Worm (Caenorhabditis elegans): ENCODE measurements around the gene cyp-25A2.

Gene cyp-25A2

ce11 chrIII:3811375-3811924, 23.6 kb upstream of the cyp-25A2 start:
- TF ChIP-seq nhr-25 (tag; optimal IDR thresholded peaks at IDR 0.05) (peak; percentile 85), nhr-43 (tag; optimal IDR thresholded peaks at IDR 0.05; ENCODE audit: poor library complexity, severe bottlenecking) (peak; percentile 17), elt-1 (tag; optimal IDR thresholded peaks at IDR 0.05) (no peak)

ce11 chrIII:3812369-3812993, 22.5 kb upstream of the cyp-25A2 start:
- TF ChIP-seq tbx-2 (tag; optimal IDR thresholded peaks at IDR 0.05) (no peak), ama-1 (optimal IDR thresholded peaks at IDR 0.05) (no peak), zag-1 (tag; optimal IDR thresholded peaks at IDR 0.05) (no peak), nhr-237 (tag; optimal IDR thresholded peaks at IDR 0.05) (no peak), pqm-1 (tag; optimal IDR thresholded peaks at IDR 0.05) (no peak), fkh-10 (GFP tag; optimal IDR thresholded peaks at IDR 0.05) (no peak), elt-3 (tag; optimal IDR thresholded peaks at IDR 0.05) (peak in 1 of 3 experiments; percentile 25), R02D3.7 (tag; optimal IDR thresholded peaks at IDR 0.05) (no peak), nhr-11 (tag; optimal IDR thresholded peaks at IDR 0.05) (no peak), fos-1 (tag; optimal IDR thresholded peaks at IDR 0.05) (no peak), egl-5 (tag; optimal IDR thresholded peaks at IDR 0.05) (no peak), elt-2 (tag; optimal IDR thresholded peaks at IDR 0.05) (no peak), elt-1 (tag; optimal IDR thresholded peaks at IDR 0.05) (peak; percentile 38), mml-1 (tag; optimal IDR thresholded peaks at IDR 0.05) (no peak), nhr-23 (tag; optimal IDR thresholded peaks at IDR 0.05) (no peak), nfya-1 (tag; optimal IDR thresholded peaks at IDR 0.05; ENCODE audit: insufficient read depth) (peak; percentile 62), ztf-4 (tag; optimal IDR thresholded peaks at IDR 0.05) (no peak), ceh-28 (tag; optimal IDR thresholded peaks at IDR 0.05) (no peak), snpc-4 (tag; optimal IDR thresholded peaks at IDR 0.05) (no peak), fkh-2 (tag; optimal IDR thresholded peaks at IDR 0.05) (no peak), aly-2 (tag; optimal IDR thresholded peaks at IDR 0.05) (no peak), nhr-25 (tag; optimal IDR thresholded peaks at IDR 0.05) (peak; percentile 94), ZK546.5 (tag; optimal IDR thresholded peaks at IDR 0.05) (no peak), ceh-9 (tag; optimal IDR thresholded peaks at IDR 0.05) (no peak), jun-1 (tag; optimal IDR thresholded peaks at IDR 0.05) (no peak), lsy-12 (tag; optimal IDR thresholded peaks at IDR 0.05) (no peak), ceh-16 (tag; optimal IDR thresholded peaks at IDR 0.05) (no peak), unc-39 (tag; optimal IDR thresholded peaks at IDR 0.05) (no peak), nhr-28 (tag; optimal IDR thresholded peaks at IDR 0.05) (no peak), nhr-12 (tag; optimal IDR thresholded peaks at IDR 0.05) (no peak)

- no peak for TF ChIP-seq ceh-82 (tag; optimal IDR thresholded peaks at IDR 0.05)
- TF ChIP-seq nhr-25 (tag; optimal IDR thresholded peaks at IDR 0.05), result no peak
- no peak for TF ChIP-seq eor-1 (tag; optimal IDR thresholded peaks at IDR 0.05)
- no peak for TF ChIP-seq lin-15B (tag; optimal IDR thresholded peaks at IDR 0.05)
- TF ChIP-seq pha-4 (tag; optimal IDR thresholded peaks at IDR 0.05), result no peak
- TF ChIP-seq ceh-16 (tag; optimal IDR thresholded peaks at IDR 0.05), result no peak
- no peak for TF ChIP-seq sea-2 (GFP tag; optimal IDR thresholded peaks at IDR 0.05)
- TF ChIP-seq daf-12 (tag; optimal IDR thresholded peaks at IDR 0.05), result no peak
- TF ChIP-seq fos-1 (tag; optimal IDR thresholded peaks at IDR 0.05), result no peak
- TF ChIP-seq elt-1 (tag; optimal IDR thresholded peaks at IDR 0.05), result no peak
- no peak for TF ChIP-seq lsy-12 (tag; optimal IDR thresholded peaks at IDR 0.05)
- no peak for TF ChIP-seq snpc-4 (tag; optimal IDR thresholded peaks at IDR 0.05)
- TF ChIP-seq R02D3.7 (tag; optimal IDR thresholded peaks at IDR 0.05), result no peak
- TF ChIP-seq elt-3 (tag; optimal IDR thresholded peaks at IDR 0.05), result no peak
- TF ChIP-seq nhr-11 (tag; optimal IDR thresholded peaks at IDR 0.05), result no peak
- no peak for TF ChIP-seq zag-1 (tag; optimal IDR thresholded peaks at IDR 0.05)
- no peak for TF ChIP-seq ztf-4 (tag; optimal IDR thresholded peaks at IDR 0.05)
Observed at ce11 chrIII:3814421-3814820, 20.6 kb upstream of the cyp-25A2 start.

DNA sequence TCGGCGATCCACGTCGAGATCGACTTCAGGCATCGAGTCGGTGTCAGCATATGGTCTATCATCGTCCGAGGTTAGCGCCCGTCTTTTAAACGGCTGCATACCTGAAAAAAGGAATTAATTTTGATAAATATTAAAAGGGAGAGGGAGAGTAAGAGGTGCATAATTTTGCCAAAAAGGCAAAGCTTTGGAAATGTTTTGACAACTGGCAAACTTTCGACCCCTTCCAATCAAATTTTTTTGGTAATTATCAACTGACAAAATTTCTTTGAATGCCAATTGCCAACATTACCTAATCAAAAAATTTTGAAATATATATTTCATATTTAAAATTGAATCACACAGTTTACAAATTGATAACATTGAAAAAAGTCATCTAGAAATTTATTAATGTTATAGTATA, 15.4 kb upstream of the cyp-25A2 start, which contains the start of gene dpy-27:
Gene dpy-27, minus strand, starts transcription at position 101 of the 400 bp plus-strand sequence.
- TF ChIP-seq R02D3.7 (tag; optimal IDR thresholded peaks at IDR 0.05), result no peak
- TF ChIP-seq nhr-43 (tag; optimal IDR thresholded peaks at IDR 0.05; ENCODE audit: poor library complexity, severe bottlenecking), result no peak
- TF ChIP-seq nhr-25 (tag; optimal IDR thresholded peaks at IDR 0.05), result no peak
- no peak for TF ChIP-seq fkh-2 (tag; optimal IDR thresholded peaks at IDR 0.05)
- no peak for TF ChIP-seq fos-1 (tag; optimal IDR thresholded peaks at IDR 0.05)
- TF ChIP-seq ZK546.5 (tag; optimal IDR thresholded peaks at IDR 0.05), result no peak
- no peak for TF ChIP-seq ceh-28 (tag; optimal IDR thresholded peaks at IDR 0.05)
- no peak for TF ChIP-seq lin-39 (tag; optimal IDR thresholded peaks at IDR 0.05)
